Worm (Caenorhabditis elegans) whole organism, young adult: ENCODE measurements around the gene srh-19.
A peak's percentile ranks its signal among the peaks of the same experiment; 100 is the strongest.
"Not testable (repeated sequence)": the region's sequence is repeated elsewhere in the genome, so short reads cannot be mapped to it uniquely, and the experiment has no call there.

ENCODE experiments used
- B0019.2 ChIP-seq: fragments of 200-800 bp; sonication (Bioruptor generic); conservative IDR thresholded peaks from 2 replicates; pipeline ENCODE4 v1.3.6; 2022; ENCODE audit warnings: missing genetic modification reagents, missing genetic modification characterization, missing compliant biosample characterization
- C17E4.6 ChIP-seq: fragments of 200-800 bp; sonication (Bioruptor generic); IDR thresholded peaks from 2 replicates; pipeline ENCODE4 v1.3.6; 2022; ENCODE audit warnings: missing genetic modification reagents, missing genetic modification characterization, missing compliant biosample characterization
- D2030.7 ChIP-seq: fragments of 200-800 bp; sonication (Bioruptor generic); IDR thresholded peaks from 2 replicates; pipeline ENCODE4 v1.3.6; 2022; ENCODE audit warnings: missing genetic modification reagents, missing genetic modification characterization, missing compliant biosample characterization
- F33H1.4 ChIP-seq: fragments of 200-800 bp; sonication (Bioruptor generic); IDR thresholded peaks from 2 replicates; pipeline ENCODE4 v1.3.6; 2022; ENCODE audit warnings: missing genetic modification reagents, missing genetic modification characterization, missing compliant biosample characterization
- F37B4.10 ChIP-seq: fragments of 200-800 bp; sonication (Bioruptor generic); IDR thresholded peaks from 2 replicates; pipeline ENCODE4 v1.3.6; 2022; ENCODE audit warnings: missing genetic modification characterization, missing compliant biosample characterization
- F39B2.1 ChIP-seq: fragments of 200-800 bp; sonication (Bioruptor generic); IDR thresholded peaks from 2 replicates; pipeline ENCODE4 v1.3.6; 2022; ENCODE audit warnings: missing genetic modification reagents, missing genetic modification characterization, missing compliant biosample characterization
- K11D2.4 ChIP-seq: fragments of 200-800 bp; sonication (Bioruptor generic); IDR thresholded peaks from 2 replicates; pipeline ENCODE4 v1.3.6; 2022; ENCODE audit warnings: missing genetic modification reagents, missing genetic modification characterization, missing compliant biosample characterization
- Y53F4B.3 ChIP-seq: fragments of 200-800 bp; sonication (Bioruptor generic); IDR thresholded peaks from 2 replicates; pipeline ENCODE4 v1.3.6; 2022; ENCODE audit warnings: missing genetic modification reagents, missing genetic modification characterization, missing compliant biosample characterization
- Y53G8AR.9 ChIP-seq: fragments of 200-800 bp; sonication (Bioruptor generic); conservative IDR thresholded peaks from 2 replicates; pipeline ENCODE4 v1.3.6; 2022; ENCODE audit warnings: missing genetic modification reagents, missing genetic modification characterization, missing compliant biosample characterization
- Y56A3A.18 ChIP-seq: fragments of 200-800 bp; sonication (Bioruptor generic); IDR thresholded peaks from 2 replicates; pipeline ENCODE4 v1.3.6; 2022; ENCODE audit warnings: missing genetic modification reagents, missing genetic modification characterization, missing compliant biosample characterization
- Y67H2A.10 ChIP-seq: fragments of 200-800 bp; sonication (Bioruptor generic); conservative IDR thresholded peaks from 2 replicates; pipeline ENCODE4 v1.3.6; 2022; ENCODE audit warnings: missing genetic modification reagents, missing genetic modification characterization, missing compliant biosample characterization
- Y79H2A.3 ChIP-seq: fragments of 200-800 bp; sonication (Bioruptor generic); conservative IDR thresholded peaks from 2 replicates; pipeline ENCODE4 v1.3.6; 2022; ENCODE audit warnings: missing genetic modification reagents, missing genetic modification characterization, missing compliant biosample characterization
- Y95B8A.8 ChIP-seq: fragments of 200-800 bp; sonication (Bioruptor generic); IDR thresholded peaks from 2 replicates; pipeline ENCODE4 v1.3.6; 2022; ENCODE audit warnings: missing genetic modification reagents, missing genetic modification characterization, missing compliant biosample characterization
- aptf-2 ChIP-seq: fragments of 200-800 bp; sonication (Bioruptor generic); conservative IDR thresholded peaks from 2 replicates; pipeline ENCODE4 v1.3.6; 2022; ENCODE audit warnings: missing genetic modification reagents, missing genetic modification characterization, missing compliant biosample characterization
- aptf-3 ChIP-seq: fragments of 200-800 bp; sonication (Bioruptor generic); IDR thresholded peaks from 2 replicates; pipeline ENCODE4 v1.3.6; 2022; ENCODE audit warnings: missing genetic modification characterization, missing compliant biosample characterization
- attf-3 ChIP-seq: fragments of 200-800 bp; sonication (Bioruptor generic); conservative IDR thresholded peaks from 2 replicates; pipeline ENCODE4 v1.3.6; 2022; ENCODE audit warnings: missing genetic modification reagents, missing genetic modification characterization, missing compliant biosample characterization
- attf-6 ChIP-seq: fragments of 200-800 bp; sonication (Bioruptor generic); IDR thresholded peaks from 2 replicates; pipeline ENCODE4 v1.3.6; 2022; ENCODE audit warnings: missing genetic modification reagents, missing genetic modification characterization, missing compliant biosample characterization
- bed-1 ChIP-seq: fragments of 200-800 bp; sonication (Bioruptor generic); IDR thresholded peaks from 2 replicates; pipeline ENCODE4 v1.3.6; 2022; ENCODE audit warnings: missing genetic modification reagents, missing genetic modification characterization, missing compliant biosample characterization
- cebp-1 ChIP-seq, 2 experiments: fragments of 200-800 bp in 1 of 2; sonication (Bioruptor generic) in 1 of 2; sonication (generic microtip) in 1 of 2; IDR thresholded peaks in 1 of 2; optimal IDR thresholded peaks in 1 of 2; 2 replicates each; pipeline versions ENCODE4 v1.3.6 to Lab custom; 2017 to 2022; ENCODE audit warnings: missing compliant biosample characterization in 2 of 2, missing genetic modification characterization in 2 of 2, mild to moderate bottlenecking in 1 of 2, missing genetic modification reagents in 1 of 2, moderate library complexity in 1 of 2
- cebp-2 ChIP-seq: fragments of 200-800 bp; sonication (Bioruptor generic); IDR thresholded peaks from 2 replicates; pipeline ENCODE4 v1.3.6; 2022; ENCODE audit warnings: missing genetic modification characterization, missing compliant biosample characterization
- ceh-100 ChIP-seq: fragments of 200-800 bp; sonication (Bioruptor generic); IDR thresholded peaks from 2 replicates; pipeline ENCODE4 v1.3.6; 2022; ENCODE audit warnings: missing genetic modification reagents, missing genetic modification characterization, missing compliant biosample characterization
- ceh-40 ChIP-seq: fragments of 200-800 bp; sonication (Bioruptor generic); IDR thresholded peaks from 2 replicates; pipeline ENCODE4 v1.3.6; 2022; ENCODE audit warnings: missing genetic modification characterization, missing compliant biosample characterization
- ceh-58 ChIP-seq: fragments of 200-800 bp; sonication (Bioruptor generic); IDR thresholded peaks from 2 replicates; pipeline ENCODE4 v1.3.6; 2022; ENCODE audit warnings: missing genetic modification characterization, missing compliant biosample characterization
- ceh-91 ChIP-seq: fragments of 200-800 bp; sonication (Bioruptor generic); IDR thresholded peaks from 2 replicates; pipeline ENCODE4 v1.3.6; 2022; ENCODE audit warnings: missing genetic modification reagents, missing genetic modification characterization, missing compliant biosample characterization
- dox-1 ChIP-seq: fragments of 200-800 bp; sonication (Bioruptor generic); IDR thresholded peaks from 2 replicates; pipeline ENCODE4 v1.3.6; 2022; ENCODE audit warnings: missing genetic modification reagents, missing genetic modification characterization, missing compliant biosample characterization
- egl-18 ChIP-seq: fragments of 200-800 bp; sonication (Bioruptor generic); IDR thresholded peaks from 2 replicates; pipeline ENCODE4 v1.3.6; 2022; ENCODE audit warnings: missing genetic modification reagents, missing genetic modification characterization, missing compliant biosample characterization
- egl-44 ChIP-seq: fragments of 200-800 bp; sonication (Bioruptor generic); IDR thresholded peaks from 2 replicates; pipeline ENCODE4 v1.3.6; 2022; ENCODE audit warnings: missing genetic modification reagents, missing genetic modification characterization, missing compliant biosample characterization
- egrh-3 ChIP-seq: fragments of 200-800 bp; sonication (Bioruptor generic); IDR thresholded peaks from 2 replicates; pipeline ENCODE4 v1.3.6; 2022; ENCODE audit warnings: missing genetic modification reagents, missing genetic modification characterization, missing compliant biosample characterization
- ekl-4 ChIP-seq: fragments of 200-800 bp; sonication (Bioruptor generic); IDR thresholded peaks from 2 replicates; pipeline ENCODE4 v1.3.6; 2022; ENCODE audit warnings: missing genetic modification reagents, missing genetic modification characterization, missing compliant biosample characterization
- hmg-20 ChIP-seq: fragments of 200-800 bp; sonication (Bioruptor generic); IDR thresholded peaks from 2 replicates; pipeline ENCODE4 v1.3.6; 2022; ENCODE audit warnings: missing genetic modification reagents, missing genetic modification characterization, missing compliant biosample characterization
- hsf-1 ChIP-seq: fragments of 200-800 bp; sonication (Bioruptor generic); IDR thresholded peaks from 2 replicates; pipeline ENCODE4 v1.3.6; 2022; ENCODE audit warnings: missing genetic modification reagents, missing genetic modification characterization, missing compliant biosample characterization
- lag-1 ChIP-seq: fragments of 200-800 bp; sonication (Bioruptor generic); IDR thresholded peaks from 2 replicates; pipeline ENCODE4 v1.3.6; 2022; ENCODE audit warnings: missing genetic modification reagents, missing genetic modification characterization, missing compliant biosample characterization
- let-526 ChIP-seq: fragments of 200-800 bp; sonication (Bioruptor generic); IDR thresholded peaks from 2 replicates; pipeline ENCODE4 v1.3.6; 2022; ENCODE audit warnings: missing genetic modification reagents, missing genetic modification characterization, missing compliant biosample characterization
- lin-26 ChIP-seq: fragments of 200-800 bp; sonication (Bioruptor generic); IDR thresholded peaks from 2 replicates; pipeline ENCODE4 v1.3.6; 2022; ENCODE audit warnings: missing genetic modification reagents, missing genetic modification characterization, missing compliant biosample characterization
- madf-3 ChIP-seq: fragments of 200-800 bp; sonication (Bioruptor generic); IDR thresholded peaks from 2 replicates; pipeline ENCODE4 v1.3.6; 2022; ENCODE audit warnings: missing genetic modification reagents, missing genetic modification characterization, missing compliant biosample characterization
- madf-6 ChIP-seq: fragments of 200-800 bp; sonication (Bioruptor generic); IDR thresholded peaks from 2 replicates; pipeline ENCODE4 v1.3.6; 2022; ENCODE audit warnings: missing genetic modification reagents, missing genetic modification characterization, missing compliant biosample characterization
- madf-8 ChIP-seq: fragments of 200-800 bp; sonication (Bioruptor generic); conservative IDR thresholded peaks from 2 replicates; pipeline ENCODE4 v1.3.6; 2022; ENCODE audit warnings: missing genetic modification reagents, missing genetic modification characterization, missing compliant biosample characterization
- mcd-1 ChIP-seq: fragments of 200-800 bp; sonication (Bioruptor generic); IDR thresholded peaks from 2 replicates; pipeline ENCODE4 v1.3.6; 2022; ENCODE audit warnings: missing genetic modification reagents, missing genetic modification characterization, missing compliant biosample characterization
- nfya-2 ChIP-seq: fragments of 200-800 bp; sonication (Bioruptor generic); IDR thresholded peaks from 2 replicates; pipeline ENCODE4 v1.3.6; 2022; ENCODE audit warnings: missing genetic modification reagents, missing genetic modification characterization, missing compliant biosample characterization
- nfyb-1 ChIP-seq: fragments of 200-800 bp; sonication (Bioruptor generic); IDR thresholded peaks from 2 replicates; pipeline ENCODE4 v1.3.6; 2022; ENCODE audit warnings: missing genetic modification reagents, missing genetic modification characterization, missing compliant biosample characterization
- nhr-120 ChIP-seq: fragments of 200-800 bp; sonication (Bioruptor generic); IDR thresholded peaks from 2 replicates; pipeline ENCODE4 v1.3.6; 2022; ENCODE audit warnings: missing genetic modification characterization, missing compliant biosample characterization
- pbrm-1 ChIP-seq: fragments of 200-800 bp; sonication (Bioruptor generic); IDR thresholded peaks from 2 replicates; pipeline ENCODE4 v1.3.6; 2022; ENCODE audit warnings: missing genetic modification reagents, missing genetic modification characterization, missing compliant biosample characterization
- rcor-1 ChIP-seq: fragments of 200-800 bp; sonication (Bioruptor generic); IDR thresholded peaks from 2 replicates; pipeline ENCODE4 v1.3.6; 2022; ENCODE audit warnings: missing genetic modification reagents, missing genetic modification characterization, missing compliant biosample characterization
- ztf-25 ChIP-seq: fragments of 200-800 bp; sonication (Bioruptor generic); IDR thresholded peaks from 2 replicates; pipeline ENCODE4 v1.3.6; 2022; ENCODE audit warnings: missing genetic modification reagents, missing genetic modification characterization, missing compliant biosample characterization
- ztf-28 ChIP-seq: fragments of 200-800 bp; sonication (Bioruptor generic); IDR thresholded peaks from 2 replicates; pipeline ENCODE4 v1.3.6; 2022; ENCODE audit warnings: missing genetic modification reagents, missing genetic modification characterization, missing compliant biosample characterization
- ztf-6 ChIP-seq: fragments of 200-800 bp; sonication (Bioruptor generic); IDR thresholded peaks from 2 replicates; pipeline ENCODE4 v1.3.6; 2022; ENCODE audit warnings: missing genetic modification reagents, missing genetic modification characterization, missing compliant biosample characterization

srh-19 gene

ce11 chrX:1375071-1375470 is 37.9 kb upstream of the srh-19 start:
- peak; percentile 91 for TF ChIP-seq aptf-2 (GFP tag; lab: Robert Waterston, UW)
- TF ChIP-seq madf-6 = peak; percentile 91
- TF ChIP-seq lin-26 = peak; percentile 84
- TF ChIP-seq ceh-58 (GFP tag; lab: Robert Waterston, UW) = peak; percentile 98
- TF ChIP-seq F39B2.1 = peak; percentile 95
- peak; percentile 99 for TF ChIP-seq rcor-1 (GFP tag; lab: Robert Waterston, UW)
- peak; percentile 100 for TF ChIP-seq aptf-3
- peak; percentile 99 for TF ChIP-seq attf-6 (GFP tag; lab: Robert Waterston, UW)
- TF ChIP-seq hsf-1 (GFP tag; lab: Robert Waterston, UW) = peak; percentile 100
- peak; percentile 93 for TF ChIP-seq lag-1 (GFP tag; lab: Robert Waterston, UW)
- peak; percentile 63 for TF ChIP-seq attf-3 (GFP tag; lab: Robert Waterston, UW)
- peak; percentile 98 for TF ChIP-seq egl-44
- TF ChIP-seq D2030.7 (GFP tag; lab: Robert Waterston, UW) = peak; percentile 99
- peak; percentile 96 for TF ChIP-seq egrh-3
- peak; percentile 82; the same call in 1 of the 2 replicates for TF ChIP-seq ztf-28
- TF ChIP-seq pbrm-1 (GFP tag; lab: Robert Waterston, UW) = peak; percentile 96
- TF ChIP-seq Y56A3A.18 = peak; percentile 99
- peak; percentile 98 for TF ChIP-seq ekl-4 (GFP tag; lab: Robert Waterston, UW)
- TF ChIP-seq nfyb-1 (GFP tag; lab: Robert Waterston, UW) = peak; percentile 96
- TF ChIP-seq dox-1 (GFP tag; lab: Robert Waterston, UW) = peak; percentile 100
- peak; percentile 95 for TF ChIP-seq nfya-2 (GFP tag; lab: Robert Waterston, UW)
- TF ChIP-seq Y53G8AR.9 (GFP tag; lab: Robert Waterston, UW) = peak; percentile 95
- peak; percentile 92 for TF ChIP-seq C17E4.6
- TF ChIP-seq ztf-25 (GFP tag; lab: Robert Waterston, UW) = peak; percentile 97
- peak; percentile 91 for TF ChIP-seq cebp-1 (GFP tag; IDR thresholded peaks at IDR 0.05; lab: Robert Waterston, UW)
- TF ChIP-seq cebp-1 (tag; optimal IDR thresholded peaks at IDR 0.05; lab: Kevin White, UChicago) = not testable (repeated sequence)
- peak; percentile 99 for TF ChIP-seq Y79H2A.3 (GFP tag; lab: Robert Waterston, UW)
- peak; percentile 61 for TF ChIP-seq mcd-1 (GFP tag; lab: Robert Waterston, UW)
- peak; percentile 97 for TF ChIP-seq egl-18 (GFP tag; lab: Robert Waterston, UW)
- peak; percentile 99 for TF ChIP-seq Y95B8A.8 (GFP tag; lab: Robert Waterston, UW)
- TF ChIP-seq ceh-40 (GFP tag; lab: Robert Waterston, UW) = peak; percentile 97
- TF ChIP-seq ztf-6 (GFP tag; lab: Robert Waterston, UW) = peak; percentile 97
- peak; percentile 85 for TF ChIP-seq ceh-91 (GFP tag; lab: Robert Waterston, UW)
- peak; percentile 100 for TF ChIP-seq let-526
- TF ChIP-seq ceh-100 (GFP tag; lab: Robert Waterston, UW) = peak; percentile 89
- peak; percentile 93 for TF ChIP-seq cebp-2
- peak; percentile 70 for TF ChIP-seq madf-8 (GFP tag; lab: Robert Waterston, UW)
- peak; percentile 72 for TF ChIP-seq F33H1.4 (GFP tag; lab: Robert Waterston, UW)
- peak; percentile 97 for TF ChIP-seq madf-3 (GFP tag; lab: Robert Waterston, UW)
- TF ChIP-seq Y67H2A.10 (GFP tag; lab: Robert Waterston, UW) = peak; percentile 94
- TF ChIP-seq hmg-20 (GFP tag; lab: Robert Waterston, UW) = peak; percentile 31; the same call in 1 of the 2 replicates
- peak; percentile 95; the same call in 1 of the 2 replicates for TF ChIP-seq F37B4.10 (GFP tag; lab: Robert Waterston, UW)
- TF ChIP-seq K11D2.4 (GFP tag; lab: Robert Waterston, UW) = peak; percentile 75
- TF ChIP-seq B0019.2 (GFP tag; lab: Robert Waterston, UW) = peak; percentile 98
- TF ChIP-seq Y53F4B.3 (GFP tag; lab: Robert Waterston, UW) = peak; percentile 98
- peak; percentile 99 for TF ChIP-seq bed-1
- TF ChIP-seq nhr-120 (GFP tag; lab: Robert Waterston, UW) = peak; percentile 94; the same call in 1 of the 2 replicates
